Worm (Caenorhabditis elegans): ENCODE measurements around the gene T23F2.4.

ce11 chrX:5509114-5509877, 5.6 kb downstream of the T23F2.4 start:
- TF ChIP-seq sea-1 (GFP tag; conservative IDR thresholded peaks at IDR 0.05) (no peak), ama-1 (optimal IDR thresholded peaks at IDR 0.05) (no peak), pes-1 (GFP tag; IDR thresholded peaks at IDR 0.05) (no peak)
